Worm (Caenorhabditis elegans) whole organism, late embryonic: ENCODE data around the gene vps-41.

Experiments
- C38D4.7 ChIP-seq: fragments of 200-800 bp; sonication (Bioruptor generic); optimal IDR thresholded peaks from 2 replicates; lab custom pipeline; 2018; ENCODE audit warnings: mild to moderate bottlenecking, missing genetic modification characterization, moderate library complexity, missing compliant biosample characterization
- ama-1 ChIP-seq: fragments of 150-350 bp; optimal IDR thresholded peaks from 2 replicates; lab custom pipeline; 2014
- nfya-1 ChIP-seq: sonication (generic microtip); optimal IDR thresholded peaks from 2 replicates; lab custom pipeline; 2017; ENCODE audit warnings: missing genetic modification characterization, mild to moderate bottlenecking, missing compliant biosample characterization, antibody characterized with exemption, moderate library complexity
- rnt-1 ChIP-seq: sonication (generic microtip); optimal IDR thresholded peaks from 2 replicates; lab custom pipeline; 2016; ENCODE audit warnings: missing genetic modification characterization, missing compliant biosample characterization

ce11 chrX:5293862-5294261, 10.2 kb downstream of the vps-41 start:
- TF ChIP-seq rnt-1 (tag; lab: Kevin White, UChicago), result no peak
- TF ChIP-seq ama-1, result no peak
- TF ChIP-seq nfya-1, result no peak
- no peak for TF ChIP-seq C38D4.7 (GFP tag; lab: Kevin White, UChicago)
